Worm (Caenorhabditis elegans) whole organism, mixed stage, embryonic: ENCODE results near the gene abu-8.

Source experiments
- nhr-28 ChIP-seq: fragments of 150-350 bp; optimal IDR thresholded peaks from 2 replicates; lab custom pipeline; 2014; ENCODE audit warnings: missing biosample characterization, missing genetic modification characterization
- ztf-11 ChIP-seq: fragments of 150-350 bp; optimal IDR thresholded peaks from 2 replicates; lab custom pipeline; 2014; ENCODE audit warnings: missing biosample characterization, missing genetic modification characterization

DNA sequence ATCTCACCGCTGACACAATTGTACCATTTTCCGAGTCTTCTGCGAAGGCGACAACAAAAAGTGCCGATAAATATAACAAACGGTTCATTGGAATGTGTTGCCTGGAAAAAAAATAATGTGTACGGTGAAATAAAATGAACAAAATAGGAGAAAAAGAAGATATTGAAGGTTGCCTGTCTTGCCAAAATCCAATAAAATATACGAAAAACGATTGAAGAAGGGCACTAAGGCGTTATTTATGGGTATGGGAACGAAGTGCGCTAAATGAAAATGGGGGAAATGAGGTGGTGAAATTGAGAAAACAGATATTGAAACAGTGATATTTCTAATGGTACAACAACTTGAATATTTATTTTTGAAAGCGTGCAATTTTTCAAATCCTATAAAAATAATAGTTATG is 3.8 kb upstream of the abu-8 start, which contains the start of gene Y47A7.2:
- no peak for TF ChIP-seq ztf-11 (tag; lab: Kevin White, UChicago)
- no peak for TF ChIP-seq nhr-28 (tag; lab: Kevin White, UChicago)
